Worm (Caenorhabditis elegans): ENCODE results near the gene ZK1320.11.

DNA sequence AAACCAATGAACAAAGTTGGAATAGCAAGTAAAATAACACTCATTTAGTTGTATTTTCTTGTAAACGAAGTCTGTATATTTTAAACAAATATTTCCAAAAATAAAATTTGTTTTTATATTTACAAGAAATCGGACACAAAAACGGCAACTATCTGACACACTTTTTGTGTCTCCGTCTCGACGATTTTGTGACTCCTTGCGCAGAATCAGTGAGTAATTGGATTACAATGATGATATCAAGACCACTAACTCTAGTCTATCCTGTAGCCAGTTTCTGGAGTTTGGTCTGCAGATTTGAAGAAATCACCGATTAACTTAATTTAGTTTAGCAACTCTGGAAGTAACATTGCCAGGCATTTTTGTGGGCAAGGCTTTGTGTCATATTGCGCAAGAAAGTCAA lies 4.6 kb upstream of the ZK1320.11 start, which contains the start of gene cyp-13A10:
- TF ChIP-seq ZK546.5 (tag; optimal IDR thresholded peaks at IDR 0.05) (no peak), snpc-4 (tag; optimal IDR thresholded peaks at IDR 0.05) (no peak), unc-62 (GFP tag; optimal IDR thresholded peaks at IDR 0.05) (no peak), zag-1 (tag; optimal IDR thresholded peaks at IDR 0.05) (no peak), nhr-12 (tag; optimal IDR thresholded peaks at IDR 0.05) (no peak), skn-1 (tag; optimal IDR thresholded peaks at IDR 0.05) (no peak), unc-39 (tag; optimal IDR thresholded peaks at IDR 0.05) (no peak), mml-1 (tag; optimal IDR thresholded peaks at IDR 0.05) (no peak), ama-1 (optimal IDR thresholded peaks at IDR 0.05) (no peak), elt-2 (tag; optimal IDR thresholded peaks at IDR 0.05) (no peak), daf-12 (tag; optimal IDR thresholded peaks at IDR 0.05) (no peak), pha-4 (tag; optimal IDR thresholded peaks at IDR 0.05) (no peak)

Measured in whole organism, L3 larva.